Worm (Caenorhabditis elegans): ENCODE data around the gene C28H8.7.

DNA sequence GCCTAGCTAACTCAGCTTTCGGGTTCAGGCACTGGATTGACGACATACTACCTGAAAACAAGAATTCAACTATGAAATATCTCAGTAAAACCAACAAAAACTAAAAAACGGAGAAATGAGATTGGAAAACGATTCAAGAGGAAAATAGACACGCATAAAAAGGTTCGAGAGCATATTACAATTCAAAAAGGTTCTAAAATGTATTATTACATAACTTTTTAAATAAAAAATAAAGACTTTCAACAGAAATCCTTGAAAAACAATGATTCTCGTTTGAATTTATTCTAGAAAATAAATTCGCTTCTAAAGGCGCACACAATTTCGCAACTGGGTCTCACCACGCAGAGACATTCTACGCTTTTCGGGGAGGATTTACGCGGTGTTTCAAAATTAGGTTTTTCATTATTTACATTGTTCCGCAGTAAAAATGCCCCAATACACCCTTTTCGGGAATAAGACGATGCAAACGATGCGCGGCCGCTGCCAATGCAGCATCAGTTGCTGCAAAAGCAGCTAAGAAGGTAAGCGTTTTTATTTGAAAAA lies 31.1 kb downstream of the C28H8.7 start, which contains the start of the genes cct-6 and alh-9:
- peak; percentile 70 for TF ChIP-seq R02D3.7 (tag; optimal IDR thresholded peaks at IDR 0.05)
- TF ChIP-seq skn-1 (tag; optimal IDR thresholded peaks at IDR 0.05), result no peak
- TF ChIP-seq nhr-237 (tag; optimal IDR thresholded peaks at IDR 0.05), result no peak
- no peak for TF ChIP-seq nhr-11 (tag; optimal IDR thresholded peaks at IDR 0.05)
- no peak for TF ChIP-seq aly-2 (tag; optimal IDR thresholded peaks at IDR 0.05)
- no peak for TF ChIP-seq nhr-77 (tag; optimal IDR thresholded peaks at IDR 0.05)
- TF ChIP-seq unc-55 (GFP tag; optimal IDR thresholded peaks at IDR 0.05), result peak; percentile 94
- TF ChIP-seq unc-62 (GFP tag; optimal IDR thresholded peaks at IDR 0.05), result no peak

Measured in whole organism, L2 larva.